Worm (Caenorhabditis elegans) whole organism, L3 larva: Measurements from ENCODE around the gene fox-1.

Experiments
- ZK546.5 ChIP-seq: sonication (generic microtip); optimal IDR thresholded peaks from 2 replicates; lab custom pipeline; 2017; ENCODE audit warnings: missing biosample characterization, missing genetic modification characterization
- aly-2 ChIP-seq: fragments of 150-350 bp; optimal IDR thresholded peaks from 2 replicates; lab custom pipeline; 2014; ENCODE audit warnings: missing biosample characterization, missing genetic modification characterization
- ceh-16 ChIP-seq: sonication (generic microtip); optimal IDR thresholded peaks from 2 replicates; lab custom pipeline; 2017; ENCODE audit warnings: missing biosample characterization, missing genetic modification characterization
- ceh-28 ChIP-seq: fragments of 150-350 bp; optimal IDR thresholded peaks from 2 replicates; lab custom pipeline; 2014; ENCODE audit warnings: missing biosample characterization, missing genetic modification reagents, missing genetic modification characterization
- ceh-82 ChIP-seq: fragments of 150-350 bp; optimal IDR thresholded peaks from 2 replicates; lab custom pipeline; 2014; ENCODE audit warnings: missing biosample characterization, missing genetic modification characterization
- fkh-2 ChIP-seq: fragments of 150-350 bp; optimal IDR thresholded peaks from 2 replicates; lab custom pipeline; 2014; ENCODE audit warnings: missing biosample characterization, missing genetic modification reagents, missing genetic modification characterization
- mml-1 ChIP-seq: fragments of 150-350 bp; sonication (generic microtip); optimal IDR thresholded peaks from 3 replicates; lab custom pipeline; 2014; ENCODE audit warnings: missing biosample characterization, missing genetic modification characterization
- nfya-1 ChIP-seq: sonication (generic microtip); optimal IDR thresholded peaks from 2 replicates; lab custom pipeline; 2017; ENCODE audit warnings: missing genetic modification characterization, mild to moderate bottlenecking, missing compliant biosample characterization, antibody characterized with exemption, moderate library complexity; ENCODE audit not compliant: insufficient read depth
- nhr-28 ChIP-seq: fragments of 150-350 bp; optimal IDR thresholded peaks from 2 replicates; lab custom pipeline; 2014; ENCODE audit warnings: missing biosample characterization, missing genetic modification characterization
- nhr-43 ChIP-seq: sonication (generic microtip); optimal IDR thresholded peaks from 2 replicates; lab custom pipeline; 2016; ENCODE audit warnings: mild to moderate bottlenecking, missing genetic modification characterization, missing compliant biosample characterization; ENCODE audit not compliant: poor library complexity, severe bottlenecking
- nhr-76 ChIP-seq: fragments of 150-350 bp; sonication (generic microtip); optimal IDR thresholded peaks from 5 replicates; lab custom pipeline; 2014; ENCODE audit warnings: missing biosample characterization, missing genetic modification characterization
- pha-4 ChIP-seq: fragments of 150-350 bp; optimal IDR thresholded peaks from 2 replicates; lab custom pipeline; 2014; ENCODE audit warnings: missing biosample characterization, missing genetic modification reagents, missing genetic modification characterization

DNA sequence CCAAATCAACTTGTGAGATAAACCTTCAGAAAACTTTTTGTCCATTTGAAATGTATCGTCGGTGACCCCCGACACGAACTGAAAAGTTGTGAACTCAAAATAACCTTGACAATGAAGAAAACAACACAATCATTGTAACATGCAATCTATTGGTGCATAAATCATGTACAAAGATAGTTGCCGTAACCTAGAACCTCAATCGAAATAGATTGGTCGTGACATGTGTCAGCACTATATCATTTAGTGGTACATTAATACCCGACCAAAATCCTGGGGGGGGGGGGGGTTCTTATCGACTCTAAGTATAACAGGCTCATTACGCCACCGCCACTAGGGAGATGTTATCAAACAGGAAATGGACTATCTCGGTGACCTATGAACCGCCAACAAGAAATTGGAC lies 32.8 kb downstream of the fox-1 start:
- TF ChIP-seq nhr-28 (tag; lab: Kevin White, UChicago), result no peak
- TF ChIP-seq aly-2 (tag; lab: Kevin White, UChicago), result no peak
- no peak for TF ChIP-seq nfya-1 (tag; lab: Kevin White, UChicago)
- TF ChIP-seq nhr-43, result no peak
- no peak for TF ChIP-seq ceh-82 (tag; lab: Kevin White, UChicago)
- no peak for TF ChIP-seq ZK546.5
- no peak for TF ChIP-seq nhr-76 (tag; lab: Kevin White, UChicago)
- no peak for TF ChIP-seq fkh-2
- TF ChIP-seq ceh-16 (tag; lab: Kevin White, UChicago), result no peak
- no peak for TF ChIP-seq ceh-28 (tag; lab: Kevin White, UChicago)
- TF ChIP-seq pha-4, result no peak
- TF ChIP-seq mml-1 (tag; lab: Kevin White, UChicago), result no peak
